Worm (Caenorhabditis elegans): Measurements from ENCODE around the gene F58F9.1.

DNA sequence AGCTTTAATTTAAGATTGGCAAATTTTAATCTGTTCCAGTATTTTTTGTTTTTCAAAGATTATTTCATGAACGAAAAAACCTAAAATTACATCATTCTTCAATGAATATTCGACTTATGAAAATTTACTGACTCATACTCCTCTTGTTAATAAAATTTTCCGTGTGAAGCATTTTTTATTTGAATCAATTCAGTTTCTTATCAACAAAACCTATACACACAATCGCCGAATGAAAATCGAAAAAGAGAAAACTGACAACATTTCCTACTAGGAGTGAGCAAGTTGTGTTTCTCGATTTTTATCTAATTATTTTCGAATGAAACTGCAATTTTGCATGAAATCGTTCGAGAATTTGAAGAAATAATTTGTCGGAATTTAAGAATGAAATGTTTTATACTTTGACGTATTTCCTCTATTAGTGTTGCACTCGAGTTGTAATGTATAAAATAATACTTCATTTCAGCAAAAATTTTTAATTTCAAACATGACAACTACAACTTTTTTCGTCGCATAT, 19.0 kb upstream of the F58F9.1 start, which contains the start of gene F58F9.4:
- TF ChIP-seq ama-1 (optimal IDR thresholded peaks at IDR 0.05) = no peak
- no peak for TF ChIP-seq B0310.2 (tag; optimal IDR thresholded peaks at IDR 0.05)
- TF ChIP-seq hmg-4 (GFP tag; optimal IDR thresholded peaks at IDR 0.05) = no peak
- no peak for TF ChIP-seq aly-1 (tag; optimal IDR thresholded peaks at IDR 0.05)
- TF ChIP-seq ets-7 (tag; optimal IDR thresholded peaks at IDR 0.05) = no peak
- TF ChIP-seq scrt-1 (GFP tag; IDR thresholded peaks at IDR 0.05) = no peak
- no peak for TF ChIP-seq hnd-1 (tag; optimal IDR thresholded peaks at IDR 0.05)
- TF ChIP-seq ceh-13 (GFP tag; optimal IDR thresholded peaks at IDR 0.05) = no peak
- no peak for TF ChIP-seq pes-1 (GFP tag; IDR thresholded peaks at IDR 0.05)
- TF ChIP-seq ceh-36 (tag; optimal IDR thresholded peaks at IDR 0.05) = no peak
- no peak for TF ChIP-seq tra-4 (tag; optimal IDR thresholded peaks at IDR 0.05)

Measured in whole organism, early embryonic.